Worm (Caenorhabditis elegans): Measurements from ENCODE around the gene zip-10.

Gene zip-10

ce11 chrV:11677494-11677893 is 26.9 kb upstream of the zip-10 start:
- TF ChIP-seq sea-1 (GFP tag; conservative IDR thresholded peaks at IDR 0.05), result no peak
- no peak for TF ChIP-seq F13C5.2 (tag; optimal IDR thresholded peaks at IDR 0.05)
- TF ChIP-seq scrt-1 (GFP tag; IDR thresholded peaks at IDR 0.05), result no peak
- no peak for TF ChIP-seq flt-1 (GFP tag; IDR thresholded peaks at IDR 0.05)
- no peak for TF ChIP-seq hmg-4 (GFP tag; optimal IDR thresholded peaks at IDR 0.05)
- TF ChIP-seq tbx-11 (GFP tag; IDR thresholded peaks at IDR 0.05), result no peak
- no peak for TF ChIP-seq ceh-36 (tag; optimal IDR thresholded peaks at IDR 0.05)
- TF ChIP-seq hmbx-1 (tag; optimal IDR thresholded peaks at IDR 0.05), result no peak
- no peak for TF ChIP-seq ceh-13 (GFP tag; optimal IDR thresholded peaks at IDR 0.05)
- TF ChIP-seq tra-4 (tag; optimal IDR thresholded peaks at IDR 0.05), result no peak
- no peak for TF ChIP-seq ama-1 (optimal IDR thresholded peaks at IDR 0.05)
- no peak for TF ChIP-seq aly-1 (tag; optimal IDR thresholded peaks at IDR 0.05)
- no peak for TF ChIP-seq pes-1 (GFP tag; IDR thresholded peaks at IDR 0.05)
- TF ChIP-seq tbx-37 (GFP tag; conservative IDR thresholded peaks at IDR 0.05), result no peak
- TF ChIP-seq ets-7 (tag; optimal IDR thresholded peaks at IDR 0.05), result no peak
- no peak for TF ChIP-seq B0310.2 (tag; optimal IDR thresholded peaks at IDR 0.05)
- no peak for TF ChIP-seq hnd-1 (tag; optimal IDR thresholded peaks at IDR 0.05)

- TF ChIP-seq ceh-13 (GFP tag; optimal IDR thresholded peaks at IDR 0.05) (no peak), scrt-1 (GFP tag; IDR thresholded peaks at IDR 0.05) (no peak), tbx-37 (GFP tag; conservative IDR thresholded peaks at IDR 0.05) (no peak), aly-1 (tag; optimal IDR thresholded peaks at IDR 0.05) (no peak), F13C5.2 (tag; optimal IDR thresholded peaks at IDR 0.05) (no peak), sea-1 (GFP tag; conservative IDR thresholded peaks at IDR 0.05) (no peak), pes-1 (GFP tag; IDR thresholded peaks at IDR 0.05) (no peak), ama-1 (optimal IDR thresholded peaks at IDR 0.05) (no peak), tbx-11 (GFP tag; IDR thresholded peaks at IDR 0.05) (no peak), hmg-4 (GFP tag; optimal IDR thresholded peaks at IDR 0.05) (no peak), hmbx-1 (tag; optimal IDR thresholded peaks at IDR 0.05) (no peak), ets-7 (tag; optimal IDR thresholded peaks at IDR 0.05) (no peak), ceh-36 (tag; optimal IDR thresholded peaks at IDR 0.05) (no peak), hnd-1 (tag; optimal IDR thresholded peaks at IDR 0.05) (no peak), B0310.2 (tag; optimal IDR thresholded peaks at IDR 0.05) (no peak), tra-4 (tag; optimal IDR thresholded peaks at IDR 0.05) (no peak), flt-1 (GFP tag; IDR thresholded peaks at IDR 0.05) (no peak)
Observed at ce11 chrV:11677030-11677429, 26.5 kb upstream of the zip-10 start.

ce11 chrV:11676498-11676897 is 25.9 kb upstream of the zip-10 start:
- TF ChIP-seq tra-4 (tag; optimal IDR thresholded peaks at IDR 0.05) (no peak), flt-1 (GFP tag; IDR thresholded peaks at IDR 0.05) (no peak), hnd-1 (tag; optimal IDR thresholded peaks at IDR 0.05) (no peak), tbx-11 (GFP tag; IDR thresholded peaks at IDR 0.05) (no peak), aly-1 (tag; optimal IDR thresholded peaks at IDR 0.05) (no peak), ceh-13 (GFP tag; optimal IDR thresholded peaks at IDR 0.05) (no peak), scrt-1 (GFP tag; IDR thresholded peaks at IDR 0.05) (no peak), ama-1 (optimal IDR thresholded peaks at IDR 0.05) (no peak), sea-1 (GFP tag; conservative IDR thresholded peaks at IDR 0.05) (no peak), B0310.2 (tag; optimal IDR thresholded peaks at IDR 0.05) (no peak), tbx-37 (GFP tag; conservative IDR thresholded peaks at IDR 0.05) (no peak)

ce11 chrV:11675638-11676037 is 25.1 kb upstream of the zip-10 start, which contains the start of gene ape-1:
TSS of gene ape-1 (plus strand) at chrV:11675938.
- no peak for TF ChIP-seq ceh-36 (tag; optimal IDR thresholded peaks at IDR 0.05)
- no peak for TF ChIP-seq hnd-1 (tag; optimal IDR thresholded peaks at IDR 0.05)
- TF ChIP-seq ceh-13 (GFP tag; optimal IDR thresholded peaks at IDR 0.05), result no peak
- TF ChIP-seq hmg-4 (GFP tag; optimal IDR thresholded peaks at IDR 0.05), result no peak
- TF ChIP-seq B0310.2 (tag; optimal IDR thresholded peaks at IDR 0.05), result no peak
- no peak for TF ChIP-seq F13C5.2 (tag; optimal IDR thresholded peaks at IDR 0.05)
- TF ChIP-seq scrt-1 (GFP tag; IDR thresholded peaks at IDR 0.05), result no peak
- no peak for TF ChIP-seq tbx-11 (GFP tag; IDR thresholded peaks at IDR 0.05)
- TF ChIP-seq aly-1 (tag; optimal IDR thresholded peaks at IDR 0.05), result no peak
- TF ChIP-seq ets-7 (tag; optimal IDR thresholded peaks at IDR 0.05), result no peak
- no peak for TF ChIP-seq hmbx-1 (tag; optimal IDR thresholded peaks at IDR 0.05)
- TF ChIP-seq pes-1 (GFP tag; IDR thresholded peaks at IDR 0.05), result no peak
- TF ChIP-seq tra-4 (tag; optimal IDR thresholded peaks at IDR 0.05), result no peak
- no peak for TF ChIP-seq tbx-37 (GFP tag; conservative IDR thresholded peaks at IDR 0.05)
- no peak for TF ChIP-seq flt-1 (GFP tag; IDR thresholded peaks at IDR 0.05)
- no peak for TF ChIP-seq ama-1 (optimal IDR thresholded peaks at IDR 0.05)
- no peak for TF ChIP-seq sea-1 (GFP tag; conservative IDR thresholded peaks at IDR 0.05)

ce11 chrV:11674594-11675579 is 24.3 kb upstream of the zip-10 start:
- TF ChIP-seq B0310.2 (tag; optimal IDR thresholded peaks at IDR 0.05), result no peak
- no peak for TF ChIP-seq scrt-1 (GFP tag; IDR thresholded peaks at IDR 0.05)
- TF ChIP-seq ets-7 (tag; optimal IDR thresholded peaks at IDR 0.05), result no peak
- TF ChIP-seq hmbx-1 (tag; optimal IDR thresholded peaks at IDR 0.05), result no peak
- TF ChIP-seq ama-1 (optimal IDR thresholded peaks at IDR 0.05), result no peak
- TF ChIP-seq aly-1 (tag; optimal IDR thresholded peaks at IDR 0.05), result no peak
- TF ChIP-seq pes-1 (GFP tag; IDR thresholded peaks at IDR 0.05), result no peak
- no peak for TF ChIP-seq tra-4 (tag; optimal IDR thresholded peaks at IDR 0.05)
- TF ChIP-seq flt-1 (GFP tag; IDR thresholded peaks at IDR 0.05), result no peak
- no peak for TF ChIP-seq F13C5.2 (tag; optimal IDR thresholded peaks at IDR 0.05)
- no peak for TF ChIP-seq tbx-11 (GFP tag; IDR thresholded peaks at IDR 0.05)
- no peak for TF ChIP-seq sea-1 (GFP tag; conservative IDR thresholded peaks at IDR 0.05)
- TF ChIP-seq tbx-37 (GFP tag; conservative IDR thresholded peaks at IDR 0.05), result no peak
- no peak for TF ChIP-seq hnd-1 (tag; optimal IDR thresholded peaks at IDR 0.05)

- TF ChIP-seq ama-1 (optimal IDR thresholded peaks at IDR 0.05) (no peak), hmg-4 (GFP tag; optimal IDR thresholded peaks at IDR 0.05) (peak; percentile 30)
Observed at ce11 chrV:11673746-11674365, 23.3 kb upstream of the zip-10 start.
